Fruit fly (Drosophila melanogaster): ENCODE measurements around the gene CG11927.

Gene CG11927

dm6 chr2L:4883023-4883392, 35.4 kb downstream of the CG11927 start, which contains the start of the genes Cf2 and CG3008 (continued):
- peak; percentile 90 for TF ChIP-seq knrl (GFP tag; IDR thresholded peaks at IDR 0.05; ENCODE audit: partially characterized antibody)

dm6 chr2L:4886132-4886531, 38.6 kb downstream of the CG11927 start:
- no peak for TF ChIP-seq hbn (GFP tag; IDR thresholded peaks at IDR 0.05; ENCODE audit: partially characterized antibody)
- peak; percentile 24 for TF ChIP-seq Ets97D (GFP tag; optimal IDR thresholded peaks at IDR 0.05)
- TF ChIP-seq bigmax (GFP tag; optimal IDR thresholded peaks at IDR 0.05), result peak; percentile 36
- TF ChIP-seq otp (GFP tag; IDR thresholded peaks at IDR 0.05), result no peak
- TF ChIP-seq CG2116 (GFP tag; optimal IDR thresholded peaks at IDR 0.05), result peak; percentile 67
- TF ChIP-seq CG10147 (GFP tag; optimal IDR thresholded peaks at IDR 0.05), result no peak

dm6 chr2L:4886645-4887044, 39.1 kb downstream of the CG11927 start:
- no peak for TF ChIP-seq insv (GFP tag; optimal IDR thresholded peaks at IDR 0.05)
- TF ChIP-seq repo (GFP tag; optimal IDR thresholded peaks at IDR 0.05), result no peak
- TF ChIP-seq Deaf1 (tag; optimal IDR thresholded peaks at IDR 0.05), result peak; percentile 17
- no peak for TF ChIP-seq CG10565 (GFP tag; optimal IDR thresholded peaks at IDR 0.05)
- peak; percentile 8; the same call in 1 of the 2 replicates for TF ChIP-seq Adf1 (GFP tag; IDR thresholded peaks at IDR 0.05)
- TF ChIP-seq croc (GFP tag; conservative IDR thresholded peaks at IDR 0.05), result no peak
- no peak for TF ChIP-seq CG2120 (GFP tag; optimal IDR thresholded peaks at IDR 0.05)
- TF ChIP-seq CG15269 (tag; optimal IDR thresholded peaks at IDR 0.05), result no peak
- peak; percentile 28 for TF ChIP-seq sug (tag; optimal IDR thresholded peaks at IDR 0.05)
- TF ChIP-seq CG9727 (GFP tag; optimal IDR thresholded peaks at IDR 0.05), result no peak
- no peak for TF ChIP-seq CG30403 (GFP tag; optimal IDR thresholded peaks at IDR 0.05)
- no peak for TF ChIP-seq CG7786 (GFP tag; optimal IDR thresholded peaks at IDR 0.05)
- 0 out of 2 replicates have a peak, but pooled peaks have one; percentile 38 for TF ChIP-seq crol (GFP tag; IDR thresholded peaks at IDR 0.05)
- TF ChIP-seq dati (GFP tag; IDR thresholded peaks at IDR 0.05), result no peak
- no peak for TF ChIP-seq CkIIα-i1 (GFP tag; IDR thresholded peaks at IDR 0.05)
- 0 out of 2 replicates have a peak, but pooled peaks have one; percentile 5 for TF ChIP-seq CG11247 (GFP tag; IDR thresholded peaks at IDR 0.05)
- no peak for TF ChIP-seq Stat92E (GFP tag; optimal IDR thresholded peaks at IDR 0.05)
- TF ChIP-seq CG16779 (GFP tag; IDR thresholded peaks at IDR 0.05), result no peak
- TF ChIP-seq hkb (optimal IDR thresholded peaks at IDR 0.05), result no peak
- TF ChIP-seq hkb (GFP tag; IDR thresholded peaks at IDR 0.05), result no peak
- peak; percentile 35 for TF ChIP-seq sens (GFP tag)
- TF ChIP-seq CG3407 (GFP tag; optimal IDR thresholded peaks at IDR 0.05), result no peak
- no peak for TF ChIP-seq CG4282 (GFP tag; optimal IDR thresholded peaks at IDR 0.05)
- peak; percentile 31 for TF ChIP-seq cwo (GFP tag; optimal IDR thresholded peaks at IDR 0.05)
- TF ChIP-seq CG18262 (tag; optimal IDR thresholded peaks at IDR 0.05), result no peak
- TF ChIP-seq CG8388 (GFP tag; optimal IDR thresholded peaks at IDR 0.05), result peak; percentile 72
- no peak for TF ChIP-seq sima (GFP tag; optimal IDR thresholded peaks at IDR 0.05)
- no peak for TF ChIP-seq HLH4C (GFP tag; IDR thresholded peaks at IDR 0.05; ENCODE audit: partially characterized antibody)
- peak; percentile 86 for TF ChIP-seq CG12769 (tag; optimal IDR thresholded peaks at IDR 0.05)
- no peak for TF ChIP-seq CG8765 (GFP tag; IDR thresholded peaks at IDR 0.05)
- no peak for TF ChIP-seq shn (GFP tag; optimal IDR thresholded peaks at IDR 0.05)
- no peak for TF ChIP-seq h (optimal IDR thresholded peaks at IDR 0.05)
- TF ChIP-seq disco-r (GFP tag; optimal IDR thresholded peaks at IDR 0.05), result no peak
- no peak for TF ChIP-seq gcm (GFP tag; optimal IDR thresholded peaks at IDR 0.05)
- TF ChIP-seq Atf-2 (GFP tag; optimal IDR thresholded peaks at IDR 0.05), result no peak
- no peak for TF ChIP-seq CG1024 (GFP tag; IDR thresholded peaks at IDR 0.05)
- TF ChIP-seq Ada2b (GFP tag; IDR thresholded peaks at IDR 0.05), result no peak
- TF ChIP-seq CG18011 (GFP tag; optimal IDR thresholded peaks at IDR 0.05), result no peak
- peak; percentile 2 for TF ChIP-seq CG10543 (GFP tag; optimal IDR thresholded peaks at IDR 0.05)
- TF ChIP-seq chinmo (GFP tag; IDR thresholded peaks at IDR 0.05; ENCODE audit: partially characterized antibody), result 0 out of 4 replicates have a peak, but pooled peaks have one; percentile 53
- TF ChIP-seq CG2199 (GFP tag; IDR thresholded peaks at IDR 0.05), result no peak
- TF ChIP-seq btn (GFP tag; optimal IDR thresholded peaks at IDR 0.05), result no peak
